1 fruit fly cellular context compared by ENCODE assay signal in genomic region chr3L:8074944-8075343, dm6.
TF ChIP-seq lines count a peak whose summit lies in the region.

No protein-coding gene starts in this region.

TF ChIP-seq in whole organism, embryonic, 481 proteins besides CTCF, POLR2A, EP300 and RAD21 (continued from another document):
- no peak for TF ChIP-seq pnt (GFP tag; optimal IDR thresholded peaks at IDR 0.05; lab: Kevin White, UChicago)
- no peak for TF ChIP-seq CG13287 (GFP tag; IDR thresholded peaks at IDR 0.05; lab: Robert Waterston, UW; ENCODE audit: partially characterized antibody)
- TF ChIP-seq CG10267 (tag; optimal IDR thresholded peaks at IDR 0.05; lab: Kevin White, UChicago) = no peak
- no peak for TF ChIP-seq CrebB (tag; optimal IDR thresholded peaks at IDR 0.05; lab: Kevin White, UChicago)
- TF ChIP-seq CG15269 (tag; optimal IDR thresholded peaks at IDR 0.05; lab: Kevin White, UChicago) = peak; percentile 53
- TF ChIP-seq ab (GFP tag; optimal IDR thresholded peaks at IDR 0.05; lab: Kevin White, UChicago) = no peak
- TF ChIP-seq CG15479 (GFP tag; optimal IDR thresholded peaks at IDR 0.05; lab: Kevin White, UChicago) = no peak
- TF ChIP-seq oc (tag; optimal IDR thresholded peaks at IDR 0.05; lab: Kevin White, UChicago) = peak; percentile 74
- no peak for TF ChIP-seq cg (GFP tag; optimal IDR thresholded peaks at IDR 0.05; lab: Kevin White, UChicago)
- peak in 1 of 2 experiments; percentile 64 for TF ChIP-seq Eip74EF (GFP tag; optimal IDR thresholded peaks at IDR 0.05; lab: Kevin White, UChicago)
- TF ChIP-seq CG30431 (GFP tag; optimal IDR thresholded peaks at IDR 0.05; lab: Kevin White, UChicago) = no peak
- TF ChIP-seq Hmr (GFP tag; optimal IDR thresholded peaks at IDR 0.05; lab: Kevin White, UChicago) = no peak
- TF ChIP-seq Atf-2 (GFP tag; optimal IDR thresholded peaks at IDR 0.05; lab: Kevin White, UChicago) = no peak
- TF ChIP-seq chinmo (GFP tag; IDR thresholded peaks at IDR 0.05; lab: Robert Waterston, UW; ENCODE audit: partially characterized antibody) = peak; percentile 67; the same call in 1 of the 4 replicates
- no peak for TF ChIP-seq CG14860 (GFP tag; IDR thresholded peaks at IDR 0.05; lab: Robert Waterston, UW; ENCODE audit: partially characterized antibody)
- TF ChIP-seq fd3F (GFP tag; optimal IDR thresholded peaks at IDR 0.05; lab: Kevin White, UChicago) = no peak
- peak; percentile 9 for TF ChIP-seq CG6813 (GFP tag; optimal IDR thresholded peaks at IDR 0.05; lab: Kevin White, UChicago)
- TF ChIP-seq Hey (tag; optimal IDR thresholded peaks at IDR 0.05; lab: Kevin White, UChicago) = no peak
- TF ChIP-seq CG13296 (GFP tag; optimal IDR thresholded peaks at IDR 0.05; lab: Kevin White, UChicago) = peak; percentile 5
- no peak for TF ChIP-seq exex (tag; optimal IDR thresholded peaks at IDR 0.05; lab: Kevin White, UChicago)
- TF ChIP-seq CG11695 (GFP tag; IDR thresholded peaks at IDR 0.05; lab: Robert Waterston, UW) = no peak
- peak; percentile 10 for TF ChIP-seq CG10543 (GFP tag; optimal IDR thresholded peaks at IDR 0.05; lab: Kevin White, UChicago)
- TF ChIP-seq Deaf1 (tag; optimal IDR thresholded peaks at IDR 0.05; lab: Kevin White, UChicago) = peak; percentile 2
